Fruit fly (Drosophila melanogaster): Measurements from ENCODE around the gene spen.
A peak's percentile ranks its signal among the peaks of the same experiment; 100 is the strongest.

spen gene

DNA sequence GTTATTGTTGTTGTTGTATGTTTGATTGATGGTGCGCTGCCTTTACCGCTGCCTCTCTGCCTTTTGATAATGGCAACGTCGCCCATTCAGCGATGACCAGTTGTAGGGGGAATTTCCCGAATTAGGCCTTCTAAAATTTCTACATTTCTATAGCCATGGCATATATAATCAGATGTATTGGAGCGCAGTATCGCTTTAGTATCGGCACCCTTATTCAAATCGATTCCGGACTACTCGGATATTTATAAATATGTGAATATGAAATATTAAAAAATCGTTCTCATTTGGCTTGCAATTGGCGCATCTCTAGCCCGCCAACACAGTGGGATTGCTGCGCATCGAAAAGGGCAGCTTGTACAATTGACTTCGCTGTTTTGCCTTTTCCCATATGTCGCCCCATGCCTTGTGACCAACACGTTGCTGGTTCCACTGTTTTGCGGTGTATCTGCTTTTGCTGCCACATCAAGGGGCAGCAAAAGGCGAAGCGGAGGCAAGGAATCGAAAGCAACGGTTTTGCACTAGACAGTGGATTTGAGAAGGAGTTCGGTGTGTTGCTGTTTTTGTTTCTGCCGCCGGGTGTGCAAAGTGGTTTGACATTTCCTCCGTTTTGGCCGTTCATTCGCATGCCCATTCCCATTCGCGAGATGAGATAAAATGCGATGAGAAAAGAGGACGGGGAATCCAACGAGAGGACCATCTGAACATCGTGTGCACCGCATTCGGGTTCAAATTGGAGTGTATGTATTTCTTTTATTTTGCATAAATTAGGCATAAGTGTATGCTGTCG is 66.0 kb downstream of the spen start (continued):
- 0 out of 2 replicates have a peak, but pooled peaks have one; percentile 31 for TF ChIP-seq ara (GFP tag; IDR thresholded peaks at IDR 0.05)
- TF ChIP-seq CG14860 (GFP tag; IDR thresholded peaks at IDR 0.05; ENCODE audit: partially characterized antibody): no peak
- no peak for TF ChIP-seq CoRest (tag; optimal IDR thresholded peaks at IDR 0.05)
- peak; percentile 76 for TF ChIP-seq lilli (GFP tag; optimal IDR thresholded peaks at IDR 0.05)
- TF ChIP-seq CG8388 (GFP tag; optimal IDR thresholded peaks at IDR 0.05): no peak
- peak; percentile 69 for TF ChIP-seq Ada2b (GFP tag; IDR thresholded peaks at IDR 0.05)
- no peak for TF ChIP-seq CG7839 (tag; optimal IDR thresholded peaks at IDR 0.05)
- TF ChIP-seq CG2712 (tag; optimal IDR thresholded peaks at IDR 0.05): peak; percentile 59
- peak; percentile 45 for TF ChIP-seq CG6689 (GFP tag; IDR thresholded peaks at IDR 0.05)
- 0 out of 3 replicates have a peak, but pooled peaks have one; percentile 26 for TF ChIP-seq croc (GFP tag; conservative IDR thresholded peaks at IDR 0.05)
- peak; percentile 63; the same call in 1 of the 2 replicates for TF ChIP-seq sob (GFP tag; IDR thresholded peaks at IDR 0.05)
- no peak for TF ChIP-seq pzg (GFP tag; optimal IDR thresholded peaks at IDR 0.05)
- TF ChIP-seq CG42726 (GFP tag; IDR thresholded peaks at IDR 0.05; ENCODE audit: partially characterized antibody): no peak
- peak; percentile 52; the same call in 1 of the 2 replicates for TF ChIP-seq wdn (GFP tag; IDR thresholded peaks at IDR 0.05)
- TF ChIP-seq ftz-f1 (GFP tag; optimal IDR thresholded peaks at IDR 0.05): no peak
- peak; percentile 59 for TF ChIP-seq HLH3B (GFP tag; IDR thresholded peaks at IDR 0.05)
- TF ChIP-seq Doc3 (GFP tag; IDR thresholded peaks at IDR 0.05; ENCODE audit: partially characterized antibody): no peak
- TF ChIP-seq grn (GFP tag; optimal IDR thresholded peaks at IDR 0.05): no peak
- peak; percentile 54 for TF ChIP-seq ttk (GFP tag; IDR thresholded peaks at IDR 0.05)
- TF ChIP-seq caup (GFP tag; optimal IDR thresholded peaks at IDR 0.05; ENCODE audit: severe bottlenecking): peak; percentile 45
- TF ChIP-seq Hr51 (GFP tag; optimal IDR thresholded peaks at IDR 0.05): peak; percentile 44 to 70
- TF ChIP-seq dysf (GFP tag; IDR thresholded peaks at IDR 0.05): peak; percentile 61; the same call in 2 of the 3 replicates
- TF ChIP-seq da (GFP tag; optimal IDR thresholded peaks at IDR 0.05): peak; percentile 16
- no peak for TF ChIP-seq Bgb (GFP tag; IDR thresholded peaks at IDR 0.05; ENCODE audit: partially characterized antibody)
- peak; percentile 11 for TF ChIP-seq Sry-δ (GFP tag; optimal IDR thresholded peaks at IDR 0.05)
- no peak for TF ChIP-seq CG14667 (GFP tag; IDR thresholded peaks at IDR 0.05)
- peak; percentile 66 for TF ChIP-seq CG3407 (GFP tag; optimal IDR thresholded peaks at IDR 0.05)
- peak; percentile 54 for TF ChIP-seq CG15514 (GFP tag; optimal IDR thresholded peaks at IDR 0.05)
- peak; percentile 42; the same call in 1 of the 2 replicates for TF ChIP-seq Taf1 (GFP tag; IDR thresholded peaks at IDR 0.05)
- TF ChIP-seq Sox100B (GFP tag; optimal IDR thresholded peaks at IDR 0.05): peak; percentile 53
- TF ChIP-seq PHDP (tag; optimal IDR thresholded peaks at IDR 0.05): no peak
- TF ChIP-seq CG10209 (GFP tag; optimal IDR thresholded peaks at IDR 0.05): peak; percentile 66
- TF ChIP-seq CG2678 (tag; optimal IDR thresholded peaks at IDR 0.05): no peak
- peak; percentile 21 for TF ChIP-seq CG34376 (GFP tag; optimal IDR thresholded peaks at IDR 0.05)
- TF ChIP-seq jigr1 (GFP tag; IDR thresholded peaks at IDR 0.05): 0 out of 3 replicates have a peak, but pooled peaks have one; percentile 16
- peak; percentile 55; the same call in 1 of the 3 replicates for TF ChIP-seq Mrtf (GFP tag; IDR thresholded peaks at IDR 0.05)
- TF ChIP-seq gt (GFP tag; IDR thresholded peaks at IDR 0.05): no peak
- peak; percentile 10 for TF ChIP-seq TFAM (GFP tag; optimal IDR thresholded peaks at IDR 0.05)
- TF ChIP-seq CG4820 (GFP tag; optimal IDR thresholded peaks at IDR 0.05): peak; percentile 30
- 0 out of 2 replicates have a peak, but pooled peaks have one; percentile 8 for TF ChIP-seq inv (GFP tag; IDR thresholded peaks at IDR 0.05; ENCODE audit: partially characterized antibody)
- TF ChIP-seq HmgD (GFP tag; optimal IDR thresholded peaks at IDR 0.05): no peak
- TF ChIP-seq zfh1 (GFP tag; IDR thresholded peaks at IDR 0.05): peak; percentile 56; the same call in 2 of the 3 replicates
- TF ChIP-seq CG8290 (GFP tag; optimal IDR thresholded peaks at IDR 0.05): no peak
- TF ChIP-seq CG8290 (tag; optimal IDR thresholded peaks at IDR 0.05): no peak
- TF ChIP-seq Hr39 (optimal IDR thresholded peaks at IDR 0.05): no peak
- peak; percentile 13 for TF ChIP-seq salm (tag; optimal IDR thresholded peaks at IDR 0.05)
- TF ChIP-seq CG1647 (GFP tag; optimal IDR thresholded peaks at IDR 0.05): peak; percentile 32
- TF ChIP-seq E2f2 (GFP tag; IDR thresholded peaks at IDR 0.05): no peak; the same call in 1 of the 2 replicates
- TF ChIP-seq Deaf1 (tag; optimal IDR thresholded peaks at IDR 0.05): peak; percentile 77
